Worm (Caenorhabditis elegans): ENCODE data around the gene F56D2.8.

DNA sequence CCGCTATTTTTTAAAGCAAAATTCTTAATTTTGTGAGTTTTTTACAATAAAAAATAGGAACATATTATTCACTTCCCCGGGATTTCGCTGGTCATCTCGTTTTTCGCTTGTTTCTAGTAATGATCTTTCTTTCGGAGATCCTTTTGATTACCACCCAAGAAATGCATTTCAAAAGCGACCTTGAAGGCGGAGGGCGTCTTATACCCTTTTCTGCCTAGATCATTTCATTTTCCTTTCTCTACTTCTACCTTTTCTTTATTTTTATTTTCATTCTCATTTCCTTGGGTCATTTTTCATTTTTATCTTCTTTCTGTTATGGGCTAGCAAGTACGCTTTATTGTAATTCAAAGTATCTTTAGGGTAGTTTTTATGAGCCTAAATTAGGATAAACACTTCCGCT is 37.5 kb upstream of the F56D2.8 start:
- TF ChIP-seq him-1 (tag; optimal IDR thresholded peaks at IDR 0.05) (no peak), W03F9.2 (tag; optimal IDR thresholded peaks at IDR 0.05) (no peak), dao-5 (tag; optimal IDR thresholded peaks at IDR 0.05) (no peak)
